Worm (Caenorhabditis elegans) whole organism, young adult: ENCODE data around the gene Y62E10A.19.

Experiments
- ceh-27 ChIP-seq: fragments of 200-800 bp; sonication (Bioruptor generic); optimal IDR thresholded peaks from 2 replicates; lab custom pipeline; 2018; ENCODE audit warnings: mild to moderate bottlenecking, missing genetic modification characterization, moderate library complexity, missing compliant biosample characterization
- ceh-91 ChIP-seq: fragments of 200-800 bp; sonication (Bioruptor generic); IDR thresholded peaks from 2 replicates; pipeline ENCODE4 v1.3.6; 2022; ENCODE audit warnings: missing genetic modification reagents, missing genetic modification characterization, missing compliant biosample characterization
- dox-1 ChIP-seq: fragments of 200-800 bp; sonication (Bioruptor generic); IDR thresholded peaks from 2 replicates; pipeline ENCODE4 v1.3.6; 2022; ENCODE audit warnings: missing genetic modification reagents, missing genetic modification characterization, missing compliant biosample characterization
- efl-1 ChIP-seq: fragments of 150-350 bp; optimal IDR thresholded peaks from 2 replicates; lab custom pipeline; 2014; ENCODE audit warnings: missing biosample characterization, missing genetic modification reagents, missing genetic modification characterization
- lin-26 ChIP-seq: fragments of 200-800 bp; sonication (Bioruptor generic); IDR thresholded peaks from 2 replicates; pipeline ENCODE4 v1.3.6; 2022; ENCODE audit warnings: missing genetic modification reagents, missing genetic modification characterization, missing compliant biosample characterization
- mes-4 ChIP-seq: sonication (generic microtip); optimal IDR thresholded peaks from 2 replicates; lab custom pipeline; 2016; ENCODE audit warnings: missing genotype, missing genetic modification characterization, missing compliant biosample characterization
- nhr-179 ChIP-seq: sonication (generic microtip); optimal IDR thresholded peaks from 2 replicates; lab custom pipeline; 2016; ENCODE audit warnings: mild to moderate bottlenecking, missing genetic modification characterization, missing compliant biosample characterization

- TF ChIP-seq dox-1 (GFP tag; lab: Robert Waterston, UW) (no peak), nhr-179 (tag; lab: Kevin White, UChicago) (no peak), lin-26 (GFP tag; lab: Robert Waterston, UW) (no peak), mes-4 (tag; lab: Kevin White, UChicago) (no peak), ceh-27 (no peak), efl-1 (GFP tag; lab: Kevin White, UChicago) (no peak), ceh-91 (GFP tag; lab: Robert Waterston, UW) (no peak)
These were observed 43.2 kb downstream of the Y62E10A.19 start, which contains the start of gene srsx-25 for ce11 chrIV:13364869-13365268.
